Worm (Caenorhabditis elegans): ENCODE measurements around the gene B0280.2.

B0280.2 gene

ce11 chrIII:7087691-7088323 lies 36.7 kb upstream of the B0280.2 start, which contains the start of gene fubl-2:
fubl-2 (minus strand) TSS chrIII:7087741.
- peak; percentile 64; the same call in 1 of the 2 replicates for TF ChIP-seq tbx-37 (GFP tag; conservative IDR thresholded peaks at IDR 0.05)
- TF ChIP-seq tra-4 (tag; optimal IDR thresholded peaks at IDR 0.05) = no peak

ce11 chrIII:7090545-7090944 lies 33.9 kb upstream of the B0280.2 start, which contains the start of gene ZK418.10:
ZK418.10 (minus strand) TSS chrIII:7090692.
- no peak for TF ChIP-seq ets-7 (tag; optimal IDR thresholded peaks at IDR 0.05)
- TF ChIP-seq tra-4 (tag; optimal IDR thresholded peaks at IDR 0.05) = no peak
- TF ChIP-seq sea-1 (GFP tag; conservative IDR thresholded peaks at IDR 0.05) = no peak
- TF ChIP-seq hnd-1 (tag; optimal IDR thresholded peaks at IDR 0.05) = no peak
- no peak for TF ChIP-seq B0310.2 (tag; optimal IDR thresholded peaks at IDR 0.05)
- no peak for TF ChIP-seq hmbx-1 (tag; optimal IDR thresholded peaks at IDR 0.05)
- no peak for TF ChIP-seq F13C5.2 (tag; optimal IDR thresholded peaks at IDR 0.05)
- TF ChIP-seq ceh-36 (tag; optimal IDR thresholded peaks at IDR 0.05) = no peak
- no peak for TF ChIP-seq pes-1 (GFP tag; IDR thresholded peaks at IDR 0.05)
- TF ChIP-seq scrt-1 (GFP tag; IDR thresholded peaks at IDR 0.05) = no peak
- no peak for TF ChIP-seq tbx-37 (GFP tag; conservative IDR thresholded peaks at IDR 0.05)
- TF ChIP-seq ama-1 (optimal IDR thresholded peaks at IDR 0.05) = no peak
- TF ChIP-seq tbx-11 (GFP tag; IDR thresholded peaks at IDR 0.05) = no peak

- no peak for TF ChIP-seq B0310.2 (tag; optimal IDR thresholded peaks at IDR 0.05)
- no peak for TF ChIP-seq sea-1 (GFP tag; conservative IDR thresholded peaks at IDR 0.05)
- TF ChIP-seq tbx-11 (GFP tag; IDR thresholded peaks at IDR 0.05) = no peak
- no peak for TF ChIP-seq hmbx-1 (tag; optimal IDR thresholded peaks at IDR 0.05)
- TF ChIP-seq aly-1 (tag; optimal IDR thresholded peaks at IDR 0.05) = no peak
- no peak for TF ChIP-seq tra-4 (tag; optimal IDR thresholded peaks at IDR 0.05)
- no peak for TF ChIP-seq hnd-1 (tag; optimal IDR thresholded peaks at IDR 0.05)
- TF ChIP-seq F13C5.2 (tag; optimal IDR thresholded peaks at IDR 0.05) = no peak
- no peak for TF ChIP-seq hmg-4 (GFP tag; optimal IDR thresholded peaks at IDR 0.05)
- TF ChIP-seq pes-1 (GFP tag; IDR thresholded peaks at IDR 0.05) = no peak
- no peak for TF ChIP-seq ceh-13 (GFP tag; optimal IDR thresholded peaks at IDR 0.05)
- TF ChIP-seq ets-7 (tag; optimal IDR thresholded peaks at IDR 0.05) = no peak
- no peak for TF ChIP-seq ama-1 (optimal IDR thresholded peaks at IDR 0.05)
Measured at ce11 chrIII:7091042-7091441, 33.4 kb upstream of the B0280.2 start, which contains the start of gene ZK418.2. ZK418.2 (plus strand) TSS chrIII:7091342.

ce11 chrIII:7095156-7095555 lies 29.3 kb upstream of the B0280.2 start, which contains the start of gene nhr-9:
nhr-9 (plus strand) TSS chrIII:7095462.
- TF ChIP-seq tbx-11 (GFP tag; IDR thresholded peaks at IDR 0.05) = no peak
- no peak for TF ChIP-seq tra-4 (tag; optimal IDR thresholded peaks at IDR 0.05)
- no peak for TF ChIP-seq hmg-4 (GFP tag; optimal IDR thresholded peaks at IDR 0.05)
- TF ChIP-seq B0310.2 (tag; optimal IDR thresholded peaks at IDR 0.05) = no peak
- TF ChIP-seq pes-1 (GFP tag; IDR thresholded peaks at IDR 0.05) = no peak
- no peak for TF ChIP-seq ceh-13 (GFP tag; optimal IDR thresholded peaks at IDR 0.05)
- no peak for TF ChIP-seq flt-1 (GFP tag; IDR thresholded peaks at IDR 0.05)
- no peak for TF ChIP-seq tbx-37 (GFP tag; conservative IDR thresholded peaks at IDR 0.05)
- TF ChIP-seq ets-7 (tag; optimal IDR thresholded peaks at IDR 0.05) = no peak
- TF ChIP-seq F13C5.2 (tag; optimal IDR thresholded peaks at IDR 0.05) = no peak
- no peak for TF ChIP-seq sea-1 (GFP tag; conservative IDR thresholded peaks at IDR 0.05)
- no peak for TF ChIP-seq hmbx-1 (tag; optimal IDR thresholded peaks at IDR 0.05)
- no peak for TF ChIP-seq aly-1 (tag; optimal IDR thresholded peaks at IDR 0.05)
- TF ChIP-seq scrt-1 (GFP tag; IDR thresholded peaks at IDR 0.05) = no peak
- TF ChIP-seq ama-1 (optimal IDR thresholded peaks at IDR 0.05) = no peak
- TF ChIP-seq hnd-1 (tag; optimal IDR thresholded peaks at IDR 0.05) = no peak
- no peak for TF ChIP-seq ceh-36 (tag; optimal IDR thresholded peaks at IDR 0.05)

ce11 chrIII:7096481-7096880 lies 28.0 kb upstream of the B0280.2 start:
- no peak for TF ChIP-seq B0310.2 (tag; optimal IDR thresholded peaks at IDR 0.05)
- no peak for TF ChIP-seq ceh-13 (GFP tag; optimal IDR thresholded peaks at IDR 0.05)

ce11 chrIII:7100001-7100400 lies 24.5 kb upstream of the B0280.2 start, which contains the start of gene ZK418.11:
ZK418.11 (plus strand) TSS chrIII:7100289.
- TF ChIP-seq B0310.2 (tag; optimal IDR thresholded peaks at IDR 0.05) = no peak
- no peak for TF ChIP-seq ceh-36 (tag; optimal IDR thresholded peaks at IDR 0.05)
- TF ChIP-seq aly-1 (tag; optimal IDR thresholded peaks at IDR 0.05) = no peak
- no peak for TF ChIP-seq tbx-37 (GFP tag; conservative IDR thresholded peaks at IDR 0.05)
- TF ChIP-seq flt-1 (GFP tag; IDR thresholded peaks at IDR 0.05) = no peak
- TF ChIP-seq ceh-13 (GFP tag; optimal IDR thresholded peaks at IDR 0.05) = no peak

ce11 chrIII:7101814-7102477 lies 22.5 kb upstream of the B0280.2 start:
- no peak for TF ChIP-seq B0310.2 (tag; optimal IDR thresholded peaks at IDR 0.05)
- no peak for TF ChIP-seq hnd-1 (tag; optimal IDR thresholded peaks at IDR 0.05)
- no peak for TF ChIP-seq sea-1 (GFP tag; conservative IDR thresholded peaks at IDR 0.05)
- no peak for TF ChIP-seq tbx-37 (GFP tag; conservative IDR thresholded peaks at IDR 0.05)
- TF ChIP-seq hmg-4 (GFP tag; optimal IDR thresholded peaks at IDR 0.05) = no peak

- TF ChIP-seq flt-1 (GFP tag; IDR thresholded peaks at IDR 0.05) (no peak), sea-1 (GFP tag; conservative IDR thresholded peaks at IDR 0.05) (no peak), ceh-36 (tag; optimal IDR thresholded peaks at IDR 0.05) (no peak), hmbx-1 (tag; optimal IDR thresholded peaks at IDR 0.05) (no peak), F13C5.2 (tag; optimal IDR thresholded peaks at IDR 0.05) (no peak), aly-1 (tag; optimal IDR thresholded peaks at IDR 0.05) (no peak), ama-1 (optimal IDR thresholded peaks at IDR 0.05) (no peak), tbx-11 (GFP tag; IDR thresholded peaks at IDR 0.05) (no peak), hmg-4 (GFP tag; optimal IDR thresholded peaks at IDR 0.05) (no peak), ets-7 (tag; optimal IDR thresholded peaks at IDR 0.05) (no peak), B0310.2 (tag; optimal IDR thresholded peaks at IDR 0.05) (no peak), scrt-1 (GFP tag; IDR thresholded peaks at IDR 0.05) (no peak), tra-4 (tag; optimal IDR thresholded peaks at IDR 0.05) (no peak), ceh-13 (GFP tag; optimal IDR thresholded peaks at IDR 0.05) (no peak), hnd-1 (tag; optimal IDR thresholded peaks at IDR 0.05) (no peak)
Measured at ce11 chrIII:7103940-7104440, 20.5 kb upstream of the B0280.2 start, which contains the start of gene cpg-2. cpg-2 (minus strand) TSS chrIII:7103990.
